Fruit fly (Drosophila melanogaster) whole organism, embryonic: ENCODE results near the gene dlp.
A peak's percentile ranks its signal among the peaks of the same experiment; 100 is the strongest.

ENCODE experiments used
- CG10321 ChIP-seq: fragments of 200-800 bp; sonication (Bioruptor generic); IDR thresholded peaks from 2 replicates; pipeline ENCODE4 v1.3.6; 2022; ENCODE audit warnings: missing biosample characterization, missing genetic modification characterization
- CG10959 ChIP-seq: fragments of 200-800 bp; sonication (Bioruptor generic); IDR thresholded peaks from 2 replicates; pipeline ENCODE4 v1.3.6; 2022; ENCODE audit warnings: missing biosample characterization, missing genetic modification characterization
- CG12071 ChIP-seq: fragments of 200-800 bp; sonication (Bioruptor generic); optimal IDR thresholded peaks from 3 replicates; lab custom pipeline; 2018; ENCODE audit warnings: missing biosample characterization, mild to moderate bottlenecking, missing genetic modification characterization
- CG15479 ChIP-seq: fragments of 200-800 bp; sonication (Bioruptor generic); optimal IDR thresholded peaks from 3 replicates; lab custom pipeline; 2019; ENCODE audit warnings: missing biosample characterization, mild to moderate bottlenecking, missing genetic modification characterization, moderate library complexity
- CG15601 ChIP-seq: fragments of 200-800 bp; sonication (Bioruptor generic); optimal IDR thresholded peaks from 3 replicates; lab custom pipeline; 2019; ENCODE audit warnings: missing biosample characterization, mild to moderate bottlenecking, missing genetic modification characterization, moderate library complexity
- CG1603 ChIP-seq: fragments of 200-800 bp; sonication (Bioruptor generic); optimal IDR thresholded peaks from 2 replicates; lab custom pipeline; 2019; ENCODE audit warnings: missing biosample characterization, mild to moderate bottlenecking, missing genetic modification characterization, moderate library complexity
- CG17829 ChIP-seq: fragments of 200-800 bp; optimal IDR thresholded peaks from 2 replicates; lab custom pipeline; 2019; ENCODE audit warnings: missing biosample characterization, mild to moderate bottlenecking, missing genetic modification characterization, moderate library complexity
- CG1832 ChIP-seq: fragments of 200-800 bp; sonication (Bioruptor generic); optimal IDR thresholded peaks from 2 replicates; lab custom pipeline; 2017; ENCODE audit warnings: missing biosample characterization, mild to moderate bottlenecking, missing genetic modification characterization, inconsistent platforms
- CG2199 ChIP-seq: fragments of 200-800 bp; sonication (Bioruptor generic); IDR thresholded peaks from 3 replicates; pipeline ENCODE4 v1.3.6; 2022; ENCODE audit warnings: missing biosample characterization, missing genetic modification characterization
- CG2712 ChIP-seq: fragments of 200-800 bp; optimal IDR thresholded peaks from 3 replicates; lab custom pipeline; 2019; ENCODE audit warnings: missing biosample characterization, mild to moderate bottlenecking, missing genetic modification characterization, moderate library complexity
- CG3065 ChIP-seq: fragments of 200-800 bp; sonication (Bioruptor generic); optimal IDR thresholded peaks from 2 replicates; lab custom pipeline; 2016; ENCODE audit warnings: missing biosample characterization, missing genetic modification characterization
- CG34422 ChIP-seq: fragments of 200-800 bp; sonication (Bioruptor generic); IDR thresholded peaks from 3 replicates; pipeline ENCODE4 v1.3.6; 2022; ENCODE audit warnings: missing biosample characterization, missing genetic modification characterization
- CG3838 ChIP-seq: fragments of 200-800 bp; sonication (Bioruptor generic); optimal IDR thresholded peaks from 3 replicates; lab custom pipeline; 2016; ENCODE audit warnings: missing biosample characterization, missing genetic modification characterization
- CG5180 ChIP-seq: fragments of 200-800 bp; sonication (Bioruptor generic); optimal IDR thresholded peaks from 3 replicates; lab custom pipeline; 2017; ENCODE audit warnings: missing biosample characterization, missing genetic modification characterization, mild to moderate bottlenecking, moderate library complexity, missing genetic modification reagents
- CG7745 ChIP-seq: fragments of 200-800 bp; sonication (Bioruptor generic); optimal IDR thresholded peaks from 2 replicates; lab custom pipeline; 2018; ENCODE audit warnings: missing biosample characterization, mild to moderate bottlenecking, missing genetic modification characterization, moderate library complexity
- CG7987 ChIP-seq: fragments of 200-800 bp; sonication (Bioruptor generic); optimal IDR thresholded peaks from 2 replicates; lab custom pipeline; 2018; ENCODE audit warnings: missing biosample characterization, mild to moderate bottlenecking, missing genetic modification characterization, moderate library complexity
- CG8924 ChIP-seq: fragments of 200-800 bp; optimal IDR thresholded peaks from 3 replicates; lab custom pipeline; 2019; ENCODE audit warnings: missing biosample characterization, mild to moderate bottlenecking, missing genetic modification characterization, moderate library complexity
- CG8944 ChIP-seq: fragments of 200-800 bp; sonication (Bioruptor generic); optimal IDR thresholded peaks from 3 replicates; lab custom pipeline; 2016; ENCODE audit warnings: missing biosample characterization, missing genetic modification characterization
- CoRest ChIP-seq: fragments of 200-800 bp; sonication (Bioruptor generic); optimal IDR thresholded peaks from 3 replicates; lab custom pipeline; 2018; ENCODE audit warnings: missing biosample characterization, mild to moderate bottlenecking, missing genetic modification characterization, moderate library complexity
- D ChIP-seq, 2 experiments: fragments of 200-800 bp in 1 of 2; fragments of >200 bp in 1 of 2; sonication (Bioruptor generic) in 1 of 2; optimal IDR thresholded peaks; 2 replicates in 1 of 2; 3 replicates in 1 of 2; lab custom pipeline; 2017; ENCODE audit warnings: mild to moderate bottlenecking in 1 of 2, missing biosample characterization in 1 of 2, missing genetic modification characterization in 1 of 2, missing genetic modification reagents in 1 of 2
- Deaf1 ChIP-seq: fragments of 200-800 bp; optimal IDR thresholded peaks from 3 replicates; lab custom pipeline; 2019; ENCODE audit warnings: missing biosample characterization, mild to moderate bottlenecking, missing genetic modification characterization, moderate library complexity
- Dip2 ChIP-seq: fragments of 200-800 bp; sonication (Bioruptor generic); IDR thresholded peaks from 2 replicates; pipeline ENCODE4 v1.3.6; 2022; ENCODE audit warnings: missing biosample characterization, missing genetic modification characterization
- Hr39 ChIP-seq: fragments of >200 bp; optimal IDR thresholded peaks from 2 replicates; lab custom pipeline; 2017
- Jarid2 ChIP-seq: fragments of 200-800 bp; sonication (Bioruptor generic); optimal IDR thresholded peaks from 3 replicates; lab custom pipeline; 2017; ENCODE audit warnings: mild to moderate bottlenecking, missing biosample characterization, missing genetic modification reagents, missing genetic modification characterization
- Med ChIP-seq: fragments of 200-800 bp; sonication (Bioruptor generic); peaks from one replicate; lab custom pipeline; 2016; ENCODE audit warnings: missing biosample characterization, missing genetic modification characterization, mild to moderate bottlenecking, inconsistent platforms, moderate library complexity
- Nf-YB ChIP-seq: fragments of 200-800 bp; sonication (Bioruptor generic); optimal IDR thresholded peaks from 3 replicates; lab custom pipeline; 2019; ENCODE audit warnings: missing biosample characterization, mild to moderate bottlenecking, missing genetic modification characterization, moderate library complexity
- Nf-YC ChIP-seq: fragments of 200-800 bp; optimal IDR thresholded peaks from 3 replicates; lab custom pipeline; 2019; ENCODE audit warnings: missing biosample characterization, mild to moderate bottlenecking, missing genetic modification characterization, moderate library complexity
- Spps ChIP-seq: fragments of 200-800 bp; sonication (Bioruptor generic); optimal IDR thresholded peaks from 2 replicates; lab custom pipeline; 2018; ENCODE audit warnings: missing biosample characterization, mild to moderate bottlenecking, missing genetic modification characterization
- abd-A ChIP-seq: fragments of 200-800 bp; sonication (Bioruptor generic); optimal IDR thresholded peaks from 3 replicates; lab custom pipeline; 2019; ENCODE audit warnings: missing biosample characterization, mild to moderate bottlenecking, missing genetic modification characterization, moderate library complexity
- cg ChIP-seq: fragments of 200-800 bp; sonication (Bioruptor generic); optimal IDR thresholded peaks from 3 replicates; lab custom pipeline; 2019; ENCODE audit warnings: missing biosample characterization, mild to moderate bottlenecking, missing genetic modification characterization, moderate library complexity
- chinmo ChIP-seq: fragments of 200-800 bp; sonication (Bioruptor generic); IDR thresholded peaks from 4 replicates; pipeline ENCODE4 v1.3.6; 2022; ENCODE audit warnings: missing biosample characterization, missing genetic modification characterization; ENCODE audit not compliant: partially characterized antibody
- corto ChIP-seq: fragments of 200-800 bp; sonication (Bioruptor generic); optimal IDR thresholded peaks from 2 replicates; lab custom pipeline; 2016; ENCODE audit warnings: missing biosample characterization, mild to moderate bottlenecking, missing genetic modification characterization, moderate library complexity
- crol ChIP-seq: fragments of 200-800 bp; sonication (Bioruptor generic); IDR thresholded peaks from 2 replicates; pipeline ENCODE4 v1.3.6; 2022; ENCODE audit warnings: missing biosample characterization, missing genetic modification characterization
- gsb-n ChIP-seq: fragments of 200-800 bp; sonication (Bioruptor generic); optimal IDR thresholded peaks from 3 replicates; lab custom pipeline; 2018; ENCODE audit warnings: missing biosample characterization, mild to moderate bottlenecking, missing genetic modification characterization
- hkb ChIP-seq, 2 experiments: fragments of 200-800 bp in 1 of 2; fragments of >200 bp in 1 of 2; sonication (Bioruptor generic) in 1 of 2; IDR thresholded peaks in 1 of 2; optimal IDR thresholded peaks in 1 of 2; 2 replicates each; pipeline versions ENCODE4 v1.3.6 to Lab custom; 2017 to 2022; ENCODE audit warnings: missing biosample characterization in 1 of 2, missing genetic modification characterization in 1 of 2
- klu ChIP-seq: fragments of 200-800 bp; sonication (Bioruptor generic); IDR thresholded peaks from 2 replicates; pipeline ENCODE4 v1.3.6; 2022; ENCODE audit warnings: missing biosample characterization, missing genetic modification characterization
- luna ChIP-seq: fragments of 200-800 bp; sonication (Bioruptor generic); optimal IDR thresholded peaks from 2 replicates; lab custom pipeline; 2016; ENCODE audit warnings: missing biosample characterization, missing genetic modification characterization
- nerfin-1 ChIP-seq: fragments of 200-800 bp; sonication (Bioruptor generic); optimal IDR thresholded peaks from 3 replicates; lab custom pipeline; 2019; ENCODE audit warnings: missing biosample characterization, mild to moderate bottlenecking, missing genetic modification characterization, moderate library complexity
- oc ChIP-seq: fragments of 200-800 bp; sonication (Bioruptor generic); optimal IDR thresholded peaks from 2 replicates; lab custom pipeline; 2018; ENCODE audit warnings: missing biosample characterization, mild to moderate bottlenecking, missing genetic modification characterization, moderate library complexity
- p53 ChIP-seq: fragments of 200-800 bp; sonication (Bioruptor generic); optimal IDR thresholded peaks from 2 replicates; lab custom pipeline; 2016; ENCODE audit warnings: missing biosample characterization, missing genetic modification characterization
- pros ChIP-seq: fragments of 200-800 bp; sonication (Bioruptor generic); optimal IDR thresholded peaks from 3 replicates; lab custom pipeline; 2019; ENCODE audit warnings: missing biosample characterization, mild to moderate bottlenecking, missing genetic modification characterization, moderate library complexity
- seq ChIP-seq: fragments of 200-800 bp; sonication (Bioruptor generic); IDR thresholded peaks from 2 replicates; pipeline ENCODE4 v1.3.6; 2022; ENCODE audit warnings: missing biosample characterization, missing genetic modification characterization
- tll ChIP-seq, 2 experiments: fragments of 200-800 bp in 1 of 2; fragments of >200 bp in 1 of 2; sonication (Bioruptor generic) in 1 of 2; optimal IDR thresholded peaks; 2 replicates each; lab custom pipeline; 2017 to 2019; ENCODE audit warnings: missing biosample characterization in 2 of 2, missing genetic modification characterization in 2 of 2, mild to moderate bottlenecking in 1 of 2, moderate library complexity in 1 of 2
- tna ChIP-seq: fragments of 200-800 bp; sonication (Bioruptor generic); IDR thresholded peaks from 2 replicates; pipeline ENCODE4 v1.3.6; 2022; ENCODE audit warnings: missing biosample characterization, missing genetic modification characterization; ENCODE audit not compliant: partially characterized antibody
- z ChIP-seq: fragments of 200-800 bp; sonication (Bioruptor generic); IDR thresholded peaks from 3 replicates; pipeline ENCODE4 v1.3.6; 2022; ENCODE audit warnings: missing biosample characterization, missing genetic modification characterization
- zen ChIP-seq: fragments of 200-800 bp; sonication (Bioruptor generic); optimal IDR thresholded peaks from 3 replicates; lab custom pipeline; 2018; ENCODE audit warnings: missing biosample characterization, mild to moderate bottlenecking, missing genetic modification characterization, moderate library complexity
- zf30C ChIP-seq: fragments of 200-800 bp; sonication (Bioruptor generic); optimal IDR thresholded peaks from 3 replicates; lab custom pipeline; 2018; ENCODE audit warnings: missing biosample characterization, mild to moderate bottlenecking, missing genetic modification characterization

The dlp gene

DNA sequence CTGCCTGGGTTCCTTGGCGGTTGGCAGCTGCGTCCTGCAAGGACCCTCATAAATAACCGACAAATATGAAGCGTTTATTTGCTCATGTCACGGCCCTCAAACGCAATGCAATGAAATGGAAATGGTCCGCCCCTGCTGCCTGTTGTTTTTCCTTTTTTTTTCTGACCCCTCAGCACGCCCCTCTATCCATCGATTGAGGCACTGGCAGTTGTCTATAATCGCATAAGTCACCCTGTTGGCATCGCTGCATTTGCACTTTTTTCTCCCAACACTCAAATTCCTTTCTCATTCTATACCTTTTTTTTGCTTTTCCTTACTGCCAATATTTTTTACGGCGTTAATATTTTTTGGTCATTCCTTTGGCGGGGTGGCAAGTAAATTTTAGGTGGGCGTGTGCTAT, 40.2 kb upstream of the dlp start (continued):
- TF ChIP-seq corto (GFP tag; lab: Kevin White, UChicago) (no peak), Spps (no peak), CG3838 (no peak), klu (GFP tag; lab: Robert Waterston, UW) (no peak), CG12071 (GFP tag; lab: Kevin White, UChicago) (no peak)

- peak; percentile 53 for TF ChIP-seq nerfin-1 (tag; lab: Kevin White, UChicago)
- peak; percentile 70 for TF ChIP-seq seq
- no peak for TF ChIP-seq CG10959
- peak; percentile 68 for TF ChIP-seq Jarid2 (GFP tag; lab: Kevin White, UChicago)
- TF ChIP-seq CG8944 (GFP tag; lab: Kevin White, UChicago) = no peak
- no peak for TF ChIP-seq CG7987 (GFP tag; lab: Kevin White, UChicago)
- peak; percentile 95 for TF ChIP-seq Nf-YC (tag; lab: Kevin White, UChicago)
- TF ChIP-seq zen = peak; percentile 60
- TF ChIP-seq CoRest (tag; lab: Kevin White, UChicago) = peak; percentile 21
- peak; percentile 4 for TF ChIP-seq pros (GFP tag; lab: Kevin White, UChicago)
- TF ChIP-seq CG15601 (tag; lab: Kevin White, UChicago) = peak; percentile 97
- TF ChIP-seq CG17829 (tag; lab: Kevin White, UChicago) = peak; percentile 33
- TF ChIP-seq CG1832 (GFP tag; lab: Kevin White, UChicago) = peak; percentile 96
- no peak for TF ChIP-seq Hr39 (lab: Kevin White, UChicago)
- TF ChIP-seq abd-A (tag; lab: Kevin White, UChicago) = peak; percentile 58
- no peak for TF ChIP-seq D (optimal IDR thresholded peaks at IDR 0.05; lab: Kevin White, UChicago)
- no peak for TF ChIP-seq D (GFP tag; optimal IDR thresholded peaks at IDR 0.05; lab: Kevin White, UChicago)
- TF ChIP-seq CG7745 (tag; lab: Kevin White, UChicago) = no peak
- TF ChIP-seq CG2712 (tag; lab: Kevin White, UChicago) = peak; percentile 25
- TF ChIP-seq Nf-YB = peak; percentile 93
- TF ChIP-seq CG34422 (GFP tag; lab: Robert Waterston, UW) = 0 out of 3 replicates have a peak, but pooled peaks have one; percentile 14
- peak; percentile 37 for TF ChIP-seq Med (GFP tag; lab: Kevin White, UChicago)
- TF ChIP-seq gsb-n (tag; lab: Kevin White, UChicago) = peak; percentile 16
- TF ChIP-seq CG5180 (GFP tag; lab: Kevin White, UChicago) = no peak
- TF ChIP-seq CG2199 (GFP tag; lab: Robert Waterston, UW) = peak; percentile 81; the same call in 2 of the 3 replicates
- peak; percentile 89 for TF ChIP-seq CG10321 (GFP tag; lab: Robert Waterston, UW)
- TF ChIP-seq cg (GFP tag; lab: Kevin White, UChicago) = peak; percentile 49
- TF ChIP-seq chinmo (GFP tag; lab: Robert Waterston, UW) = 0 out of 4 replicates have a peak, but pooled peaks have one; percentile 68
- TF ChIP-seq CG3065 = peak; percentile 11
- 0 out of 2 replicates have a peak, but pooled peaks have one; percentile 43 for TF ChIP-seq tna (GFP tag; lab: Robert Waterston, UW)
- TF ChIP-seq crol = peak; percentile 43; the same call in 1 of the 2 replicates
- peak; percentile 0 for TF ChIP-seq zf30C (GFP tag; lab: Kevin White, UChicago)
- peak; percentile 56 to 60 for TF ChIP-seq tll (GFP tag; optimal IDR thresholded peaks at IDR 0.05; lab: Kevin White, UChicago)
- TF ChIP-seq CG1603 (tag; lab: Kevin White, UChicago) = peak; percentile 16
- no peak for TF ChIP-seq p53 (GFP tag; lab: Kevin White, UChicago)
- TF ChIP-seq Deaf1 (tag; lab: Kevin White, UChicago) = peak; percentile 43
- TF ChIP-seq CG15479 = peak; percentile 30
- peak; percentile 44 for TF ChIP-seq CG8924 (tag; lab: Kevin White, UChicago)
- no peak for TF ChIP-seq luna (GFP tag; lab: Kevin White, UChicago)
- TF ChIP-seq z (GFP tag; lab: Robert Waterston, UW) = peak; percentile 98
- peak; percentile 37 for TF ChIP-seq hkb (optimal IDR thresholded peaks at IDR 0.05; lab: Kevin White, UChicago)
- no peak for TF ChIP-seq hkb (GFP tag; IDR thresholded peaks at IDR 0.05; lab: Robert Waterston, UW)
- no peak for TF ChIP-seq Dip2 (GFP tag; lab: Robert Waterston, UW)
- peak; percentile 10 for TF ChIP-seq oc
Observed at dm6 chr3L:14599503-14599902, 32.9 kb upstream of the dlp start, which contains the start of gene HGTX. Gene HGTX, minus strand, starts transcription at chr3L:14599540.
